Worm (Caenorhabditis elegans) whole organism, midembryonic: ENCODE results near the gene smex-2.
"Not testable (repeated sequence)": the region's sequence is repeated elsewhere in the genome, so short reads cannot be mapped to it uniquely, and the experiment has no call there.

ENCODE experiments used
- T22C8.4 ChIP-seq: fragments of 200-800 bp; sonication (Bioruptor generic); IDR thresholded peaks from 2 replicates; pipeline ENCODE4 v1.3.6; 2022; ENCODE audit warnings: missing genetic modification characterization, missing compliant biosample characterization
- cog-1 ChIP-seq: sonication (generic microtip); optimal IDR thresholded peaks from 2 replicates; lab custom pipeline; 2016; ENCODE audit warnings: missing genetic modification characterization, missing compliant biosample characterization
- flt-1 ChIP-seq: fragments of 200-800 bp; sonication (Bioruptor generic); IDR thresholded peaks from 2 replicates; pipeline ENCODE4 v1.3.6; 2022; ENCODE audit warnings: missing genetic modification characterization, missing compliant biosample characterization
- klf-2 ChIP-seq: fragments of 200-800 bp; sonication (Bioruptor generic); conservative IDR thresholded peaks from 2 replicates; pipeline ENCODE4 v1.3.6; 2022; ENCODE audit warnings: missing genetic modification reagents, missing genetic modification characterization, missing compliant biosample characterization
- med-1 ChIP-seq: sonication (generic microtip); optimal IDR thresholded peaks from 2 replicates; lab custom pipeline; 2017; ENCODE audit warnings: missing genetic modification characterization, mild to moderate bottlenecking, missing compliant biosample characterization, antibody characterized with exemption, missing genetic modification reagents; ENCODE audit not compliant: insufficient read depth
- ref-1 ChIP-seq: fragments of 200-800 bp; sonication (Bioruptor generic); conservative IDR thresholded peaks from 2 replicates; pipeline ENCODE4 v1.3.6; 2022; ENCODE audit warnings: missing genetic modification reagents, missing genetic modification characterization, missing compliant biosample characterization
- tab-1 ChIP-seq: fragments of 200-800 bp; sonication (Bioruptor generic); IDR thresholded peaks from 2 replicates; pipeline ENCODE4 v1.3.6; 2022; ENCODE audit warnings: missing genetic modification characterization, missing compliant biosample characterization
- ztf-23 ChIP-seq: fragments of 200-800 bp; sonication (Bioruptor generic); IDR thresholded peaks from 2 replicates; pipeline ENCODE4 v1.3.6; 2022; ENCODE audit warnings: missing genetic modification reagents, missing genetic modification characterization, missing compliant biosample characterization
- ztf-29 ChIP-seq: fragments of 200-800 bp; sonication (Bioruptor generic); IDR thresholded peaks from 2 replicates; pipeline ENCODE4 v1.3.6; 2022; ENCODE audit warnings: missing genetic modification reagents, missing genetic modification characterization, missing compliant biosample characterization

The smex-2 gene

DNA sequence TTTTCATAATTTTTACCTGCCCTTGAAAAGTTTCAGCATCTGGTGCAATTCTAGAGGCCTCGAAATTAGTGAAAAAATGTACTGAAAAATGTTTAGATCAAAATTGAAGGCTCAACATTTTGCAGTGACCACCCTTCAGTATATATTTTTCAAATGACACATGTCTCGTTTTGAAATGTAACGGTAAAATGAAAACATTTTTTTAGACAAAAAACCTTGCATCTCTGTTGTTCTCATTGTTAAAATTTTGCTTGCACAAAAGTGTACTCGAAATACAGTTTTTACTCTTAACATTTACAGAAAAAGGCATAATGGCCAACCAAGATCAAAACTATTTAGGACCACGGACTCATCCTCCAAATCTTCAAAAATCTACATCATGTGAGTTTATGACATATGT lies 12.9 kb downstream of the smex-2 start, which contains the start of gene Y102A11A.2:
Gene Y102A11A.2 (plus strand): TSS at position 301 of the 400 bp plus-strand sequence.
- not testable (repeated sequence) for TF ChIP-seq med-1, flt-1, ztf-23

- TF ChIP-seq tab-1 (GFP tag; lab: Robert Waterston, UW), result no peak
- TF ChIP-seq T22C8.4 (GFP tag; lab: Robert Waterston, UW), result no peak
- TF ChIP-seq ref-1, result no peak
- no peak for TF ChIP-seq med-1
- TF ChIP-seq flt-1, result no peak
- no peak for TF ChIP-seq cog-1
- no peak for TF ChIP-seq ztf-29 (GFP tag; lab: Robert Waterston, UW)
Observed at ce11 chrX:2021558-2021957, 17.7 kb downstream of the smex-2 start.

- TF ChIP-seq T22C8.4 (GFP tag; lab: Robert Waterston, UW), result no peak
- TF ChIP-seq ztf-23, result no peak
- TF ChIP-seq flt-1, result no peak
- no peak for TF ChIP-seq ref-1
- TF ChIP-seq ztf-29 (GFP tag; lab: Robert Waterston, UW), result no peak
- TF ChIP-seq klf-2 (GFP tag; lab: Robert Waterston, UW), result no peak
- TF ChIP-seq tab-1 (GFP tag; lab: Robert Waterston, UW), result no peak
- no peak for TF ChIP-seq cog-1
- no peak for TF ChIP-seq med-1
Observed at ce11 chrX:2018848-2019247, 20.4 kb downstream of the smex-2 start, which contains the start of gene Y102A11A.3. TSS of gene Y102A11A.3 (plus strand) at chrX:2019148.

DNA sequence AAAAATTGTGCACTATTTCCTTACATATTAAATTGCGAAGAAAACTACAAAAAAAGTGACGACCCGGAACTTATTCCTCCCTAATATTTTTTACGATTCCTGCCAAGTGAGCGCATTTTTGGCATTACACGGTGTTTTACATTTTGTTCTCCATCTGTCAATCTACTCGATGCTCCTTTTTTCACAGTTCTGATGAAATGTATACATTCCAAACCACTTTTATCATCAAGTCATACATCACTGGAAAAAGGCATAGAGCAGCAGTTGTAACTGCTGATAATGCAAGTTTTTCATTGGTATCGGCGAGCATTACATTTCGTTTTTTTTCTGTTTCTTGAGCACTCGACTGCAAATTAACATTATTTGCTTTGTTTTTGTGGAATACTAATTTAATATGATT lies 21.0 kb downstream of the smex-2 start:
- no peak for TF ChIP-seq klf-2 (GFP tag; lab: Robert Waterston, UW)

DNA sequence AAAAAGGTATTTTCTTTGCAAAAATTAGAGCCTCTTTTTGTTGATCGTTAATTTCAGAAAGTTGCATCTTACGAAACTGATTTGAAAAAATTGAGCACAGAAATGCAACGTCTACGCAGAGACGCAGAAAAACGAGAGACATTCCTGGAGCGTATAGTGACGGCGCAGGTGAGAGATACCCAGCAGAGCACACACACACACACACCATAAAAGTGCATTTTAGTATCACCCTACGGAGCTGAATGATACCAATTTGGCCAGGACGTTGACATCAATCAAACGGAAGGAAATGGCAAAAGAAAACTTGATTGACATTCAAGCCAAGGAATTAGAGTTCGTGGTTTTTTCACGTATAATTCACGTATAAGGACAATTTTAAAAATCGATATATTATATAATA lies 24.7 kb downstream of the smex-2 start:
- no peak for TF ChIP-seq tab-1 (GFP tag; lab: Robert Waterston, UW)
- TF ChIP-seq flt-1, result 0 out of 2 replicates have a peak, but pooled peaks have one; percentile 26
- TF ChIP-seq med-1, result no peak

DNA sequence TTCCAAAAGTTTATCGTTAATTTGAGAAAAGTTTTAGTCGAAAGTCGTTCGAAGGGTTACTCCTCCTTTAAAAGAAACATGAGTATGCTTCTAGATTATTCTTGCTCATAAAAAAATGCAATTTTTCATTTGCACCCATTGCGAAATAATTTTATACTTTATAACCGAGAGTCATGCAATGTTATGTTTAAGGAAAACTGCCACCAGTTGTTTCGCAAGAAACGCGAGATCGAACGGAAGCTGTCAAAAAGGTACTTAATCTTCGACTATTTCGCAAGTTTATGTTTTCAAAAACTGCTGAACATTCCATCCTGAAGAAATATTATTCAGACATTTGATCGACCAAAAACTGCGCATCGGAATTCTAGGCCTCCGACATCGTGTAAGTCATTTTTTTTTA lies 25.3 kb downstream of the smex-2 start:
- no peak for TF ChIP-seq med-1
- TF ChIP-seq klf-2 (GFP tag; lab: Robert Waterston, UW), result no peak
- TF ChIP-seq cog-1, result no peak
- TF ChIP-seq tab-1 (GFP tag; lab: Robert Waterston, UW), result no peak
- no peak for TF ChIP-seq T22C8.4 (GFP tag; lab: Robert Waterston, UW)

ce11 chrX:2012491-2013201 lies 26.6 kb downstream of the smex-2 start, which contains the start of gene Y102A11A.9:
TSS of gene Y102A11A.9 (plus strand) at chrX:2013151.
- TF ChIP-seq tab-1 (GFP tag; lab: Robert Waterston, UW) (no peak), cog-1 (no peak)

DNA sequence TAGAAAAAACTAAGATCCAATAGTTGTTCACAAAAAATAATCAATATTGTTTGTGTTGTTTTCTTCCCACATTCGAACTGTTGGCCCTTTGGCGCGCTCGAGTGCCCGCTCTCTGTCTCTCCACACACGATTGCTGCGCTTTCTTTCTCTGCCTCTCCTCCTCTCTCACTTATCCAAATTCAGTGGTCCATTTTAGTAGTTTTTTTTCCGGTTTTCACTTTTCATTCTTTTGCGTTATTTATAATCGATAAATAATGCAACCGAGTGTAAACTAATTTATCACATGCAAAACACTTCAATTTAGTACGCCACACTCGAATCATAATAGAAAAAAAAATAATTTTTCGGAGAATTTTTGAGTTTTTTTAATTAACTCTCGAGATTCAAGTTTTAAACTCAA lies 38.7 kb downstream of the smex-2 start:
- no peak for TF ChIP-seq ztf-29 (GFP tag; lab: Robert Waterston, UW)
- TF ChIP-seq cog-1, result no peak
- TF ChIP-seq T22C8.4 (GFP tag; lab: Robert Waterston, UW), result no peak
- no peak for TF ChIP-seq flt-1
- no peak for TF ChIP-seq ref-1
- TF ChIP-seq ztf-23, result no peak
- TF ChIP-seq tab-1 (GFP tag; lab: Robert Waterston, UW), result no peak

DNA sequence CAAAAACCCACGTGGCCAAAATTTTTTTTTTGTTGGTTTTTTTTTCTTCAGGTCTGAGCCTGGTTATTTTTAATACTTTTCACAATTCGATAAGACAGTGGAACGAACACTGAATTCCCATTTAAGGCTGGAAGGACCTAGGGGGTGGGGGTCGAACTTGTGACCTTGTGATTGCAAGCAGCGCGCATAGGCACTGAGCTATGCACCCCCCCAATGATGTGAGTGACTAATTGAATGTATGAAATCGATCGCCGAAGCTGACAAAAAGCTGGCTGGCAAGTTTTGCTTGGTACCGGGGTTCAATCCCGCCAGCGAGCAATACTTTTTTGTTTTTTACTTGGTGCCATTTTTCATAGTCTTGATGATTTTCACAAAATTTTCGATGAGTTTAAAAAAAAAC lies 40.4 kb downstream of the smex-2 start:
- TF ChIP-seq flt-1, result no peak
- TF ChIP-seq klf-2 (GFP tag; lab: Robert Waterston, UW), result no peak
- TF ChIP-seq T22C8.4 (GFP tag; lab: Robert Waterston, UW), result no peak
- TF ChIP-seq ztf-29 (GFP tag; lab: Robert Waterston, UW), result no peak
- TF ChIP-seq ztf-23, result no peak
- no peak for TF ChIP-seq cog-1

- TF ChIP-seq ztf-23 (no peak), med-1 (no peak), flt-1 (no peak), ztf-29 (GFP tag; lab: Robert Waterston, UW) (no peak), klf-2 (GFP tag; lab: Robert Waterston, UW) (no peak), cog-1 (no peak), tab-1 (GFP tag; lab: Robert Waterston, UW) (no peak), T22C8.4 (GFP tag; lab: Robert Waterston, UW) (no peak), ref-1 (no peak)
Observed at ce11 chrX:1997934-1998333, 41.3 kb downstream of the smex-2 start, which contains the start of gene Y40A1A.3. TSS of gene Y40A1A.3 (minus strand) at chrX:1998034.

ce11 chrX:1990434-1990833 lies 48.8 kb downstream of the smex-2 start, which contains the start of gene Y40A1A.2:
TSS of gene Y40A1A.2 (plus strand) at chrX:1990734.
- TF ChIP-seq cog-1 (no peak), ztf-29 (GFP tag; lab: Robert Waterston, UW) (no peak), T22C8.4 (GFP tag; lab: Robert Waterston, UW) (no peak), tab-1 (GFP tag; lab: Robert Waterston, UW) (no peak), flt-1 (no peak), klf-2 (GFP tag; lab: Robert Waterston, UW) (no peak), med-1 (no peak), ztf-23 (no peak), ref-1 (no peak)

DNA sequence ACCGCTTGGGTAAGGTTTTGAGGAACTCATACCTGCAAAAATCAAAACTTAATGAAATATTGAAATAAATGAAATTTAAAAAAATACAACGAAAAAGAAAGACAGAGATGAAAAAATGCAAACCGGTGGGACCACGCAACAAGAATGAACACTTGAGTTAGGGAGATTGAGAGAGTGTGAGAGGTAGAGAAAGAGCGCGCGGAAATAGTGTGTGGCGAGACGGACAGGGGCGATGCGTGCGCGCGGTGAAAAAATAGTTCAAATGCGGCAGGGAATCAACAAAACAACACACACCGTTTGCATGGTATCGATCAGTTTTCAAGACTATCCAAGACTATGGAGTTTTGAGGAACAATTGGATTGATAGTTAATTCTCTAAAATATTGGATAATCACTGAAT lies 49.7 kb downstream of the smex-2 start, which contains the start of gene meg-3:
Gene meg-3 (minus strand): TSS at position 32 of the 400 bp plus-strand sequence.
- no peak for TF ChIP-seq T22C8.4 (GFP tag; lab: Robert Waterston, UW)
- no peak for TF ChIP-seq ztf-29 (GFP tag; lab: Robert Waterston, UW)
- no peak for TF ChIP-seq tab-1 (GFP tag; lab: Robert Waterston, UW)
- no peak for TF ChIP-seq med-1
- no peak for TF ChIP-seq cog-1
- no peak for TF ChIP-seq ztf-23
- no peak for TF ChIP-seq flt-1
- no peak for TF ChIP-seq klf-2 (GFP tag; lab: Robert Waterston, UW)
- TF ChIP-seq ref-1, result no peak
